Fruit fly (Drosophila melanogaster) whole organism, embryonic: ENCODE data around the gene CG7646.
A peak's percentile ranks its signal among the peaks of the same experiment; 100 is the strongest.

Experiments used
- Adf1 ChIP-seq: fragments of 200-800 bp; sonication (Bioruptor generic); IDR thresholded peaks from 2 replicates; pipeline ENCODE4 v1.3.6; 2022; ENCODE audit warnings: missing biosample characterization, missing genetic modification characterization
- CG10565 ChIP-seq: fragments of 200-800 bp; sonication (Bioruptor generic); optimal IDR thresholded peaks from 3 replicates; lab custom pipeline; 2016; ENCODE audit warnings: missing biosample characterization, mild to moderate bottlenecking, missing genetic modification characterization
- CG10959 ChIP-seq: fragments of 200-800 bp; sonication (Bioruptor generic); IDR thresholded peaks from 2 replicates; pipeline ENCODE4 v1.3.6; 2022; ENCODE audit warnings: missing biosample characterization, missing genetic modification characterization
- CG12219 ChIP-seq: fragments of 200-800 bp; sonication (Bioruptor generic); optimal IDR thresholded peaks from 3 replicates; lab custom pipeline; 2018; ENCODE audit warnings: missing biosample characterization, mild to moderate bottlenecking, missing genetic modification characterization
- CG14441 ChIP-seq: fragments of 200-800 bp; sonication (Bioruptor generic); IDR thresholded peaks from 2 replicates; pipeline ENCODE4 v1.3.6; 2022; ENCODE audit warnings: missing biosample characterization, missing genetic modification characterization
- CG14965 ChIP-seq: fragments of 200-800 bp; sonication (Bioruptor generic); optimal IDR thresholded peaks from 2 replicates; lab custom pipeline; 2016; ENCODE audit warnings: missing biosample characterization, missing genetic modification characterization, borderline replicate concordance
- CG1792 ChIP-seq: fragments of 200-800 bp; sonication (Bioruptor generic); optimal IDR thresholded peaks from 2 replicates; lab custom pipeline; 2016; ENCODE audit warnings: missing biosample characterization, missing genetic modification characterization
- CG1832 ChIP-seq: fragments of 200-800 bp; sonication (Bioruptor generic); optimal IDR thresholded peaks from 2 replicates; lab custom pipeline; 2017; ENCODE audit warnings: missing biosample characterization, mild to moderate bottlenecking, missing genetic modification characterization, inconsistent platforms
- CG18476 ChIP-seq: fragments of 200-800 bp; sonication (Bioruptor generic); optimal IDR thresholded peaks from 2 replicates; lab custom pipeline; 2016; ENCODE audit warnings: missing biosample characterization, mild to moderate bottlenecking, missing genetic modification characterization
- CG2202 ChIP-seq: fragments of 200-800 bp; sonication (Bioruptor generic); optimal IDR thresholded peaks from 2 replicates; lab custom pipeline; 2018; ENCODE audit warnings: missing biosample characterization, mild to moderate bottlenecking, missing genetic modification characterization
- CG30020 ChIP-seq: fragments of 200-800 bp; optimal IDR thresholded peaks from 2 replicates; lab custom pipeline; 2019; ENCODE audit warnings: missing biosample characterization, mild to moderate bottlenecking, missing genetic modification characterization, moderate library complexity
- CG31441 ChIP-seq: fragments of 200-800 bp; sonication (Bioruptor generic); IDR thresholded peaks from 2 replicates; pipeline ENCODE4 v1.3.6; 2022; ENCODE audit warnings: missing biosample characterization, missing genetic modification characterization
- CG33557 ChIP-seq: fragments of 200-800 bp; sonication (Bioruptor generic); optimal IDR thresholded peaks from 2 replicates; lab custom pipeline; 2019; ENCODE audit warnings: missing biosample characterization, mild to moderate bottlenecking, missing genetic modification characterization, moderate library complexity
- CG3407 ChIP-seq: fragments of 200-800 bp; sonication (Bioruptor generic); optimal IDR thresholded peaks from 2 replicates; lab custom pipeline; 2018; ENCODE audit warnings: missing biosample characterization, mild to moderate bottlenecking, missing genetic modification characterization
- CG34376 ChIP-seq: fragments of 200-800 bp; sonication (Bioruptor generic); optimal IDR thresholded peaks from 2 replicates; lab custom pipeline; 2018; ENCODE audit warnings: missing biosample characterization, mild to moderate bottlenecking, missing genetic modification characterization
- CG3847 ChIP-seq: fragments of 200-800 bp; sonication (Bioruptor generic); IDR thresholded peaks from 2 replicates; pipeline ENCODE4 v1.3.6; 2022; ENCODE audit warnings: missing biosample characterization, missing genetic modification characterization
- CG4360 ChIP-seq: fragments of 200-800 bp; sonication (Bioruptor generic); IDR thresholded peaks from 2 replicates; pipeline ENCODE4 v1.3.6; 2022; ENCODE audit warnings: missing biosample characterization, missing genetic modification characterization
- CG4404 ChIP-seq: fragments of 200-800 bp; sonication (Bioruptor generic); IDR thresholded peaks from 2 replicates; pipeline ENCODE4 v1.3.6; 2022; ENCODE audit warnings: missing biosample characterization, missing genetic modification characterization
- CG4617 ChIP-seq: fragments of 200-800 bp; sonication (Bioruptor generic); optimal IDR thresholded peaks from 3 replicates; lab custom pipeline; 2016; ENCODE audit warnings: missing biosample characterization, missing genetic modification characterization, borderline replicate concordance
- CG6765 ChIP-seq: fragments of 200-800 bp; sonication (Bioruptor generic); optimal IDR thresholded peaks from 3 replicates; lab custom pipeline; 2017; ENCODE audit warnings: missing biosample characterization, mild to moderate bottlenecking, missing genetic modification characterization
- CG7928 ChIP-seq: fragments of 200-800 bp; sonication (Bioruptor generic); optimal IDR thresholded peaks from 2 replicates; lab custom pipeline; 2017; ENCODE audit warnings: missing biosample characterization, mild to moderate bottlenecking, missing genetic modification characterization
- CG7987 ChIP-seq: fragments of 200-800 bp; sonication (Bioruptor generic); optimal IDR thresholded peaks from 2 replicates; lab custom pipeline; 2018; ENCODE audit warnings: missing biosample characterization, mild to moderate bottlenecking, missing genetic modification characterization, moderate library complexity
- CG8388 ChIP-seq: fragments of 200-800 bp; sonication (Bioruptor generic); optimal IDR thresholded peaks from 2 replicates; lab custom pipeline; 2019; ENCODE audit warnings: missing biosample characterization, mild to moderate bottlenecking, missing genetic modification characterization, moderate library complexity
- CkIIα-i1 ChIP-seq: fragments of 200-800 bp; sonication (Bioruptor generic); IDR thresholded peaks from 2 replicates; pipeline ENCODE4 v1.3.6; 2022; ENCODE audit warnings: missing biosample characterization, missing genetic modification characterization
- D19A ChIP-seq: fragments of 200-800 bp; optimal IDR thresholded peaks from 3 replicates; lab custom pipeline; 2019; ENCODE audit warnings: missing biosample characterization, mild to moderate bottlenecking, missing genetic modification characterization, moderate library complexity
- Drgx ChIP-seq: fragments of 200-800 bp; sonication (Bioruptor generic); IDR thresholded peaks from 2 replicates; pipeline ENCODE4 v1.3.6; 2022; ENCODE audit warnings: missing biosample characterization, missing genetic modification characterization
- Ets65A ChIP-seq: fragments of 200-800 bp; sonication (Bioruptor generic); peaks from one replicate; lab custom pipeline; 2016; ENCODE audit warnings: missing biosample characterization, missing genetic modification characterization
- GATAe ChIP-seq: fragments of 200-800 bp; sonication (Bioruptor generic); conservative IDR thresholded peaks from 2 replicates; pipeline ENCODE4 v1.3.6; 2022; ENCODE audit warnings: missing biosample characterization, missing genetic modification characterization
- HHEX ChIP-seq: fragments of 200-800 bp; sonication (Bioruptor generic); optimal IDR thresholded peaks from 3 replicates; lab custom pipeline; 2017; ENCODE audit warnings: missing biosample characterization, mild to moderate bottlenecking, missing genetic modification characterization, missing genetic modification reagents
- HLH3B ChIP-seq: fragments of 200-800 bp; sonication (Bioruptor generic); IDR thresholded peaks from 2 replicates; pipeline ENCODE4 v1.3.6; 2022; ENCODE audit warnings: missing biosample characterization, missing genetic modification characterization
- Hand ChIP-seq: fragments of 200-800 bp; sonication (Bioruptor generic); optimal IDR thresholded peaks from 2 replicates; lab custom pipeline; 2017; ENCODE audit warnings: mild to moderate bottlenecking, missing biosample characterization, missing genetic modification reagents, missing genetic modification characterization
- Lhr ChIP-seq: fragments of 200-800 bp; sonication (Bioruptor generic); optimal IDR thresholded peaks from 3 replicates; lab custom pipeline; 2017; ENCODE audit warnings: mild to moderate bottlenecking, missing biosample characterization, missing genetic modification reagents, missing genetic modification characterization
- PHDP ChIP-seq: fragments of 200-800 bp; sonication (Bioruptor generic); optimal IDR thresholded peaks from 3 replicates; lab custom pipeline; 2018; ENCODE audit warnings: missing biosample characterization, mild to moderate bottlenecking, missing genetic modification characterization, moderate library complexity
- Rx ChIP-seq: fragments of 200-800 bp; sonication (Bioruptor generic); IDR thresholded peaks from 2 replicates; pipeline ENCODE4 v1.3.6; 2022; ENCODE audit warnings: missing biosample characterization, missing genetic modification characterization
- Six4 ChIP-seq: fragments of 200-800 bp; sonication (Bioruptor generic); optimal IDR thresholded peaks from 2 replicates; lab custom pipeline; 2016; ENCODE audit warnings: missing biosample characterization, missing genetic modification characterization
- YL-1 ChIP-seq: fragments of 200-800 bp; sonication (Bioruptor generic); optimal IDR thresholded peaks from 3 replicates; lab custom pipeline; 2017; ENCODE audit warnings: missing biosample characterization, mild to moderate bottlenecking, missing genetic modification characterization
- br ChIP-seq: fragments of >200 bp; optimal IDR thresholded peaks from 2 replicates; lab custom pipeline; 2017
- crc ChIP-seq: fragments of 200-800 bp; sonication (Bioruptor generic); optimal IDR thresholded peaks from 2 replicates; lab custom pipeline; 2016; ENCODE audit warnings: missing biosample characterization, missing genetic modification characterization
- danr ChIP-seq: fragments of 200-800 bp; sonication (Bioruptor generic); IDR thresholded peaks from 2 replicates; pipeline ENCODE4 v1.3.6; 2022; ENCODE audit warnings: missing biosample characterization, missing genetic modification characterization
- esg ChIP-seq: fragments of 200-800 bp; sonication (Bioruptor generic); conservative IDR thresholded peaks from 2 replicates; pipeline ENCODE4 v1.3.6; 2022; ENCODE audit warnings: missing biosample characterization, missing genetic modification characterization
- grau ChIP-seq: fragments of 200-800 bp; optimal IDR thresholded peaks from 3 replicates; lab custom pipeline; 2019; ENCODE audit warnings: missing biosample characterization, mild to moderate bottlenecking, missing genetic modification characterization, moderate library complexity
- kah ChIP-seq: fragments of 200-800 bp; sonication (Bioruptor generic); optimal IDR thresholded peaks from 2 replicates; lab custom pipeline; 2018; ENCODE audit warnings: missing biosample characterization, mild to moderate bottlenecking, missing genetic modification characterization
- kay ChIP-seq: fragments of 200-800 bp; sonication (Bioruptor generic); optimal IDR thresholded peaks from 2 replicates; lab custom pipeline; 2016; ENCODE audit warnings: missing biosample characterization, missing genetic modification characterization
- knrl ChIP-seq: fragments of 200-800 bp; sonication (Bioruptor generic); IDR thresholded peaks from 3 replicates; pipeline ENCODE4 v1.3.6; 2022; ENCODE audit warnings: missing biosample characterization, missing genetic modification characterization; ENCODE audit not compliant: partially characterized antibody
- lov ChIP-seq, 2 experiments: fragments of 200-800 bp in 1 of 2; fragments of >200 bp in 1 of 2; sonication (Bioruptor generic) in 1 of 2; IDR thresholded peaks in 1 of 2; optimal IDR thresholded peaks in 1 of 2; 2 replicates in 1 of 2; 3 replicates in 1 of 2; pipeline versions ENCODE4 v1.3.6 to Lab custom; 2017 to 2022; ENCODE audit warnings: missing biosample characterization in 1 of 2, missing genetic modification characterization in 1 of 2
- nmo ChIP-seq: fragments of 200-800 bp; sonication (Bioruptor generic); optimal IDR thresholded peaks from 2 replicates; lab custom pipeline; 2018; ENCODE audit warnings: missing biosample characterization, mild to moderate bottlenecking, missing genetic modification characterization, moderate library complexity
- pzg ChIP-seq: fragments of 200-800 bp; sonication (Bioruptor generic); optimal IDR thresholded peaks from 3 replicates; lab custom pipeline; 2018; ENCODE audit warnings: missing biosample characterization, mild to moderate bottlenecking, missing genetic modification characterization, moderate library complexity
- sens ChIP-seq: fragments of 200-800 bp; sonication (Bioruptor generic); peaks from one replicate; lab custom pipeline; 2016; ENCODE audit warnings: missing biosample characterization, missing genetic modification characterization
- sqz ChIP-seq: fragments of 200-800 bp; sonication (Bioruptor generic); optimal IDR thresholded peaks from 3 replicates; lab custom pipeline; 2018; ENCODE audit warnings: missing biosample characterization, mild to moderate bottlenecking, missing genetic modification characterization
- tna ChIP-seq: fragments of 200-800 bp; sonication (Bioruptor generic); IDR thresholded peaks from 2 replicates; pipeline ENCODE4 v1.3.6; 2022; ENCODE audit warnings: missing biosample characterization, missing genetic modification characterization; ENCODE audit not compliant: partially characterized antibody
- unpg ChIP-seq: fragments of 200-800 bp; sonication (Bioruptor generic); optimal IDR thresholded peaks from 3 replicates; lab custom pipeline; 2018; ENCODE audit warnings: missing biosample characterization, mild to moderate bottlenecking, missing genetic modification characterization, moderate library complexity

CG7646 gene

dm6 chr3L:19991714-19992231 is at the start of gene CG7646, which contains the start of gene Nca (continued):
- TF ChIP-seq CG31441 (GFP tag; lab: Robert Waterston, UW) (peak; percentile 32; the same call in 1 of the 2 replicates), Adf1 (GFP tag; lab: Robert Waterston, UW) (no peak), knrl (GFP tag; lab: Robert Waterston, UW) (peak; percentile 95), Drgx (GFP tag; lab: Robert Waterston, UW) (no peak), CG12219 (GFP tag; lab: Kevin White, UChicago) (no peak), CG3407 (no peak), CkIIα-i1 (no peak), D19A (tag; lab: Kevin White, UChicago) (peak; percentile 13), Rx (GFP tag; lab: Robert Waterston, UW) (no peak), br (lab: Kevin White, UChicago) (no peak), crc (no peak), lov (optimal IDR thresholded peaks at IDR 0.05; lab: Kevin White, UChicago) (no peak), lov (GFP tag; IDR thresholded peaks at IDR 0.05; lab: Robert Waterston, UW) (no peak), CG1832 (GFP tag; lab: Kevin White, UChicago) (no peak), CG10565 (no peak), esg (GFP tag; lab: Robert Waterston, UW) (no peak), tna (GFP tag; lab: Robert Waterston, UW) (peak; percentile 87), HHEX (GFP tag; lab: Kevin White, UChicago) (no peak), CG14441 (no peak), CG7987 (peak; percentile 4), sens (GFP tag; lab: Kevin White, UChicago) (peak; percentile 86), pzg (GFP tag; lab: Kevin White, UChicago) (peak; percentile 67), kah (GFP tag; lab: Kevin White, UChicago) (no peak), YL-1 (GFP tag; lab: Kevin White, UChicago) (peak; percentile 65), CG10959 (no peak), kay (GFP tag; lab: Kevin White, UChicago) (no peak), unpg (GFP tag; lab: Kevin White, UChicago) (no peak), sqz (GFP tag; lab: Kevin White, UChicago) (no peak), nmo (GFP tag; lab: Kevin White, UChicago) (peak; percentile 37), HLH3B (no peak), CG4617 (GFP tag; lab: Kevin White, UChicago) (peak; percentile 65), CG2202 (tag; lab: Kevin White, UChicago) (no peak), CG34376 (GFP tag; lab: Kevin White, UChicago) (no peak), CG30020 (tag; lab: Kevin White, UChicago) (peak; percentile 93), CG8388 (no peak), Ets65A (GFP tag; lab: Kevin White, UChicago) (peak; percentile 86), CG14965 (no peak), CG1792 (GFP tag; lab: Kevin White, UChicago) (no peak), PHDP (tag; lab: Kevin White, UChicago) (no peak), CG3847 (no peak), danr (no peak), Six4 (no peak), CG6765 (no peak), Lhr (GFP tag; lab: Kevin White, UChicago) (no peak), CG4360 (GFP tag; lab: Robert Waterston, UW) (no peak), CG33557 (GFP tag; lab: Kevin White, UChicago) (peak; percentile 58), grau (tag; lab: Kevin White, UChicago) (no peak), CG18476 (no peak), Hand (no peak), GATAe (GFP tag; lab: Robert Waterston, UW) (no peak), CG7928 (GFP tag; lab: Kevin White, UChicago) (no peak), CG4404 (GFP tag; lab: Robert Waterston, UW) (no peak)
